Fruit fly (Drosophila melanogaster): Measurements from ENCODE around the gene Nfs1.
A peak's percentile ranks its signal among the peaks of the same experiment; 100 is the strongest.

The Nfs1 gene

DNA sequence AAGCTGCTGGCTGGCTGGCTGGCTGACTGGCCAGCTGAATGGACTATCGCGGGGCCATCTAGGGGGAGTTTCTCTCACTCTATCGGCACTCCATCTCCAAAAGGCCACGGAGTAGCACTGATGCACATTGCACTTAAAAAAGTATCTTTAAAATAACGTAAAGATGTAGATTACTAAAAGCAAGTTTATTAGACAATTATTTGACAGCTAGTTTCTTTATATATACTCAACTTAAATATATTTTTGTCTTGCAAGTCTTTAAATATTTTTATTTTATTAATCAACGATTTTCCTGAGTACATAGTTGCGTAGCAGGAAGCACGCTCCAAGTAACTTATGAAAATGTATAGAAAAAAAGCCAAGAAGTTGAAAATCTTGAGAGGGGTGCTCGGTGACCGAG is 22.5 kb upstream of the Nfs1 start:
- TF ChIP-seq Xbp1 (GFP tag; optimal IDR thresholded peaks at IDR 0.05) (no peak), Dll (GFP tag; IDR thresholded peaks at IDR 0.05; ENCODE audit: partially characterized antibody) (no peak), sc (optimal IDR thresholded peaks at IDR 0.05) (no peak), sc (GFP tag; optimal IDR thresholded peaks at IDR 0.05) (no peak), pnt (GFP tag; optimal IDR thresholded peaks at IDR 0.05) (no peak), yki (optimal IDR thresholded peaks at IDR 0.05) (no peak), crc (GFP tag; optimal IDR thresholded peaks at IDR 0.05) (no peak), CkIIα-i1 (GFP tag; IDR thresholded peaks at IDR 0.05) (no peak), kni (GFP tag; optimal IDR thresholded peaks at IDR 0.05) (no peak), pfk (GFP tag; optimal IDR thresholded peaks at IDR 0.05) (no peak), ERR (GFP tag; optimal IDR thresholded peaks at IDR 0.05) (no peak), wor (GFP tag; IDR thresholded peaks at IDR 0.05) (no peak)

DNA sequence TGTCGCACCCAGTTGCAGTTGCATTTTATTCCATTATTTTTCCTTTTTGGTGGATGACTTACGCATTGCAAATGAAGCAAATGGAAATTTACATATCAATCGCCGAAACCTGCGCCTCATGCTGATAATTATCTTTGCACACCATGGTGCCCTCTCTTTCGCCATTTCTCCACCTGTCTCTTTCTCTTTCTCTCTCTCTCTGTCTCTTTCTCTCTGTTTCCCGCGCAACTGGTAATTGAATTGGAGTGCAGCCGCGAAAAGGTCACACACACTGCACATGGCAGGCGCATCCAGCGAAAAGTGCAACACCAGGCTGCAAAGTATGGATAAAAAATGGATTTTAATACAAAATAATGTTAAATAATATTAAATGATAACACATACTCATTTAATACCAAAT is 21.7 kb upstream of the Nfs1 start:
- peak; percentile 53 for TF ChIP-seq zen (tag; optimal IDR thresholded peaks at IDR 0.05)
- TF ChIP-seq CG1832 (GFP tag; optimal IDR thresholded peaks at IDR 0.05), result peak; percentile 7
- TF ChIP-seq sens (GFP tag), result peak; percentile 75
- TF ChIP-seq CG15479 (GFP tag; optimal IDR thresholded peaks at IDR 0.05), result peak; percentile 28
- TF ChIP-seq CG4820 (GFP tag; optimal IDR thresholded peaks at IDR 0.05), result no peak

DNA sequence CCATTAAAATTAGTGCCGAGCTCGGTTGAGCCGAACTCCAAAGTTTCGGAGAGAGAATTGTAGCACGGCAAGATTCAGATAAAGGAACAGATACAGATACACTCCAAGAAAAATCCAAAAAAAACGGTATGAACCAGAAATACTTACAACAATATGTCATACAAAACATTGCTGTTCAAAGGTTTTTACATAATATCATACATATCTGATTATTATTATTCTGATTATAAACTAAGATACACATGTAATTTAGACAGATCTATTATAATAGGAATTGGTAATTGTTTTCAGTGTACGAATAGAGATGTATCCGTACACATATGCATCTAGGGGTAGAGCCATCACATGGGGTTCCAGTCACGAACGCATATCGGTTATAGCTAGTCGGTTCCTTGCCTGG is 19.4 kb upstream of the Nfs1 start:
- TF ChIP-seq cato (GFP tag; optimal IDR thresholded peaks at IDR 0.05; ENCODE audit: borderline replicate concordance) (no peak), gem (tag; optimal IDR thresholded peaks at IDR 0.05) (peak; percentile 62), Adf1 (GFP tag; IDR thresholded peaks at IDR 0.05) (no peak), Usf (GFP tag; optimal IDR thresholded peaks at IDR 0.05) (no peak), CG15601 (tag; optimal IDR thresholded peaks at IDR 0.05) (no peak), CG4617 (GFP tag; optimal IDR thresholded peaks at IDR 0.05; ENCODE audit: borderline replicate concordance) (no peak), en (GFP tag; optimal IDR thresholded peaks at IDR 0.05) (no peak), D (optimal IDR thresholded peaks at IDR 0.05) (no peak), D (GFP tag; optimal IDR thresholded peaks at IDR 0.05) (no peak), CG8388 (GFP tag; optimal IDR thresholded peaks at IDR 0.05) (peak; percentile 27), Ssrp (tag; optimal IDR thresholded peaks at IDR 0.05) (peak; percentile 8), CG13287 (GFP tag; IDR thresholded peaks at IDR 0.05; ENCODE audit: partially characterized antibody) (no peak), CG7839 (tag; optimal IDR thresholded peaks at IDR 0.05) (peak; percentile 11), CG17612 (GFP tag; IDR thresholded peaks at IDR 0.05) (no peak), Doc3 (GFP tag; IDR thresholded peaks at IDR 0.05; ENCODE audit: partially characterized antibody) (no peak), ci (GFP tag; IDR thresholded peaks at IDR 0.05) (no peak), Xrp1 (GFP tag; IDR thresholded peaks at IDR 0.05) (peak; percentile 23; the same call in 1 of the 2 replicates), CG18262 (tag; optimal IDR thresholded peaks at IDR 0.05) (peak; percentile 20), CG9797 (GFP tag; optimal IDR thresholded peaks at IDR 0.05) (no peak), Camta (GFP tag; optimal IDR thresholded peaks at IDR 0.05) (no peak), CG6654 (GFP tag; optimal IDR thresholded peaks at IDR 0.05) (no peak), Dek (tag; optimal IDR thresholded peaks at IDR 0.05) (no peak), CG12236 (GFP tag; optimal IDR thresholded peaks at IDR 0.05) (no peak), CG6175 (GFP tag; IDR thresholded peaks at IDR 0.05) (0 out of 3 replicates have a peak, but pooled peaks have one; percentile 2), CG1603 (tag; optimal IDR thresholded peaks at IDR 0.05) (peak; percentile 29), Sox102F (GFP tag; optimal IDR thresholded peaks at IDR 0.05) (peak; percentile 12), CG16813 (GFP tag; IDR thresholded peaks at IDR 0.05; ENCODE audit: partially characterized antibody) (no peak), sima (GFP tag; optimal IDR thresholded peaks at IDR 0.05) (no peak), CG12744 (GFP tag; optimal IDR thresholded peaks at IDR 0.05) (no peak), Vsx1 (GFP tag; optimal IDR thresholded peaks at IDR 0.05) (no peak), pho (GFP tag; optimal IDR thresholded peaks at IDR 0.05) (no peak), CG14710 (tag; optimal IDR thresholded peaks at IDR 0.05) (peak; percentile 7), unpg (GFP tag; optimal IDR thresholded peaks at IDR 0.05) (peak; percentile 46)

Measured in whole organism, embryonic.